Worm (Caenorhabditis elegans): Measurements from ENCODE around the gene F17C11.6.

ce11 chrV:10966874-10967273, 12.0 kb downstream of the F17C11.6 start:
- TF ChIP-seq ama-1 (optimal IDR thresholded peaks at IDR 0.05) (no peak), ets-7 (tag; optimal IDR thresholded peaks at IDR 0.05) (no peak), tra-4 (tag; optimal IDR thresholded peaks at IDR 0.05) (no peak), F13C5.2 (tag; optimal IDR thresholded peaks at IDR 0.05) (no peak), hnd-1 (tag; optimal IDR thresholded peaks at IDR 0.05) (no peak), ceh-36 (tag; optimal IDR thresholded peaks at IDR 0.05) (no peak), flt-1 (GFP tag; IDR thresholded peaks at IDR 0.05) (no peak), tbx-11 (GFP tag; IDR thresholded peaks at IDR 0.05) (no peak), B0310.2 (tag; optimal IDR thresholded peaks at IDR 0.05) (no peak), hmg-4 (GFP tag; optimal IDR thresholded peaks at IDR 0.05) (no peak), aly-1 (tag; optimal IDR thresholded peaks at IDR 0.05) (no peak), hmbx-1 (tag; optimal IDR thresholded peaks at IDR 0.05) (no peak), tbx-37 (GFP tag; conservative IDR thresholded peaks at IDR 0.05) (no peak)

Measured in whole organism, early embryonic.